Worm (Caenorhabditis elegans): ENCODE data around the gene E04F6.15.

E04F6.15 gene

ce11 chrII:7238248-7238647 lies 28.2 kb upstream of the E04F6.15 start, which contains the start of gene aqp-1 (continued):
- TF ChIP-seq mes-2 (tag; optimal IDR thresholded peaks at IDR 0.05; ENCODE audit: poor library complexity, severe bottlenecking) (no peak), T26A8.4 (GFP tag; IDR thresholded peaks at IDR 0.05) (no peak), dmd-9 (GFP tag; IDR thresholded peaks at IDR 0.05) (no peak), ceh-32 (tag; optimal IDR thresholded peaks at IDR 0.05; ENCODE audit: poor library complexity) (no peak), ceh-28 (tag; optimal IDR thresholded peaks at IDR 0.05) (no peak), fos-1 (tag; optimal IDR thresholded peaks at IDR 0.05) (no peak), nhr-28 (tag; optimal IDR thresholded peaks at IDR 0.05) (peak; percentile 57), php-3 (GFP tag; IDR thresholded peaks at IDR 0.05) (no peak), snpc-4 (tag; optimal IDR thresholded peaks at IDR 0.05) (no peak), madf-9 (GFP tag; conservative IDR thresholded peaks at IDR 0.05) (no peak), ctbp-1 (GFP tag; IDR thresholded peaks at IDR 0.05) (no peak), ama-1 (optimal IDR thresholded peaks at IDR 0.05) (no peak), rbr-2 (tag; optimal IDR thresholded peaks at IDR 0.05) (no peak), nhr-111 (GFP tag; optimal IDR thresholded peaks at IDR 0.05) (no peak), zfp-2 (tag; optimal IDR thresholded peaks at IDR 0.05) (no peak), lir-3 (tag; optimal IDR thresholded peaks at IDR 0.05) (no peak), zfp-3 (GFP tag; conservative IDR thresholded peaks at IDR 0.05) (no peak), duxl-1 (tag; optimal IDR thresholded peaks at IDR 0.05; ENCODE audit: poor library complexity) (no peak), saeg-2 (GFP tag; IDR thresholded peaks at IDR 0.05) (no peak), lin-15B (tag; optimal IDR thresholded peaks at IDR 0.05) (no peak), daf-16 (GFP tag; optimal IDR thresholded peaks at IDR 0.05) (peak in 1 of 2 experiments; percentile 67), daf-16 (tag; optimal IDR thresholded peaks at IDR 0.05) (peak; percentile 99), hmg-1.1 (GFP tag; IDR thresholded peaks at IDR 0.05) (no peak), F37D6.2 (tag; optimal IDR thresholded peaks at IDR 0.05) (no peak), nhr-237 (tag; optimal IDR thresholded peaks at IDR 0.05) (no peak), zag-1 (tag; optimal IDR thresholded peaks at IDR 0.05) (no peak), nhr-25 (tag; optimal IDR thresholded peaks at IDR 0.05; ENCODE audit: borderline replicate concordance, insufficient read depth) (no peak), tag-97 (GFP tag; IDR thresholded peaks at IDR 0.05) (no peak), attf-4 (tag; optimal IDR thresholded peaks at IDR 0.05) (no peak), pha-4 (GFP tag; IDR thresholded peaks at IDR 0.05) (no peak), pha-4 (tag; optimal IDR thresholded peaks at IDR 0.05) (peak; percentile 6), Y105C5A.15 (GFP tag; IDR thresholded peaks at IDR 0.05) (no peak), nhr-41 (GFP tag; IDR thresholded peaks at IDR 0.05) (no peak), zip-11 (GFP tag; IDR thresholded peaks at IDR 0.05) (no peak), ztf-7 (tag; optimal IDR thresholded peaks at IDR 0.05) (no peak)

- TF ChIP-seq ztf-11 (tag; optimal IDR thresholded peaks at IDR 0.05) (no peak), ceh-20 (GFP tag; IDR thresholded peaks at IDR 0.05) (no peak), mep-1 (tag; optimal IDR thresholded peaks at IDR 0.05) (no peak), mdl-1 (tag; optimal IDR thresholded peaks at IDR 0.05) (no peak), nhr-102 (tag; optimal IDR thresholded peaks at IDR 0.05) (no peak), jun-1 (tag; optimal IDR thresholded peaks at IDR 0.05) (no peak), vab-7 (GFP tag; IDR thresholded peaks at IDR 0.05) (no peak), fkh-10 (GFP tag; optimal IDR thresholded peaks at IDR 0.05) (no peak), nhr-41 (GFP tag; IDR thresholded peaks at IDR 0.05) (no peak), cey-2 (tag; optimal IDR thresholded peaks at IDR 0.05; ENCODE audit: borderline replicate concordance, insufficient read depth) (no peak), nhr-28 (tag; optimal IDR thresholded peaks at IDR 0.05) (peak; percentile 28), set-16 (GFP tag; IDR thresholded peaks at IDR 0.05) (no peak), dmd-9 (GFP tag; IDR thresholded peaks at IDR 0.05) (no peak), madf-9 (GFP tag; conservative IDR thresholded peaks at IDR 0.05) (no peak), mxl-3 (GFP tag; optimal IDR thresholded peaks at IDR 0.05) (no peak), spr-1 (tag; optimal IDR thresholded peaks at IDR 0.05) (no peak), T26A8.4 (GFP tag; IDR thresholded peaks at IDR 0.05) (no peak), hlh-11 (tag; optimal IDR thresholded peaks at IDR 0.05) (peak; percentile 53), tra-1 (GFP tag; IDR thresholded peaks at IDR 0.05) (0 out of 2 replicates have a peak, but pooled peaks have one; percentile 39), ZK546.5 (tag; optimal IDR thresholded peaks at IDR 0.05) (no peak), zfp-3 (GFP tag; conservative IDR thresholded peaks at IDR 0.05) (no peak), lir-3 (tag; optimal IDR thresholded peaks at IDR 0.05) (no peak), mxl-2 (GFP tag; conservative IDR thresholded peaks at IDR 0.05) (no peak), mes-2 (tag; optimal IDR thresholded peaks at IDR 0.05; ENCODE audit: poor library complexity, severe bottlenecking) (peak; percentile 26), dmd-6 (GFP tag; IDR thresholded peaks at IDR 0.05) (peak; percentile 78)
These were observed 26.9 kb upstream of the E04F6.15 start for ce11 chrII:7236937-7237336.
